Worm (Caenorhabditis elegans) whole organism, L4 larva: Measurements from ENCODE around the gene F10A3.11.

Experiments used
- T20F7.1 ChIP-seq: fragments of 200-800 bp; sonication (Bioruptor generic); optimal IDR thresholded peaks from 2 replicates; lab custom pipeline; 2018; ENCODE audit warnings: mild to moderate bottlenecking, missing genetic modification characterization, missing compliant biosample characterization
- daf-19 ChIP-seq: fragments of 200-800 bp; sonication (Bioruptor generic); conservative IDR thresholded peaks from 2 replicates; pipeline ENCODE4 v1.3.6; 2022; ENCODE audit warnings: missing genetic modification characterization, missing compliant biosample characterization
- hmg-1.1 ChIP-seq: fragments of 200-800 bp; sonication (Bioruptor generic); IDR thresholded peaks from 2 replicates; pipeline ENCODE4 v1.3.6; 2022; ENCODE audit warnings: missing genetic modification reagents, missing genetic modification characterization, missing compliant biosample characterization
- lin-13 ChIP-seq: fragments of 150-350 bp; optimal IDR thresholded peaks from 2 replicates; lab custom pipeline; 2014; ENCODE audit warnings: missing biosample characterization, missing genetic modification reagents, missing genetic modification characterization
- lsy-2 ChIP-seq, 2 experiments: fragments of 150-350 bp in 1 of 2; sonication (generic microtip) in 1 of 2; optimal IDR thresholded peaks; 2 replicates each; lab custom pipeline; 2014 to 2017; ENCODE audit warnings: missing biosample characterization in 2 of 2, missing genetic modification characterization in 2 of 2
- nhr-76 ChIP-seq: fragments of 150-350 bp; optimal IDR thresholded peaks from 2 replicates; lab custom pipeline; 2014; ENCODE audit warnings: missing biosample characterization, missing genetic modification characterization
- zip-2 ChIP-seq: fragments of 150-350 bp; optimal IDR thresholded peaks from 2 replicates; lab custom pipeline; 2014; ENCODE audit warnings: missing biosample characterization, missing genetic modification characterization

ce11 chrV:16182110-16182509, 19.6 kb downstream of the F10A3.11 start, which contains the start of gene srz-13:
- TF ChIP-seq daf-19 (no peak), lin-13 (GFP tag; lab: Kevin White, UChicago) (no peak), T20F7.1 (no peak), hmg-1.1 (GFP tag; lab: Robert Waterston, UW) (no peak), zip-2 (tag; lab: Kevin White, UChicago) (no peak), nhr-76 (tag; lab: Kevin White, UChicago) (no peak), lsy-2 (tag; optimal IDR thresholded peaks at IDR 0.05; lab: Kevin White, UChicago) (no peak)
